Worm (Caenorhabditis elegans) whole organism, L1 larva: ENCODE results near the gene cyp-33C3.

Experiments
- C16A3.4 ChIP-seq: fragments of 150-350 bp; optimal IDR thresholded peaks from 2 replicates; lab custom pipeline; 2014; ENCODE audit warnings: missing biosample characterization, missing genetic modification characterization
- alr-1 ChIP-seq: fragments of 200-800 bp; sonication (Bioruptor generic); optimal IDR thresholded peaks from 2 replicates; lab custom pipeline; 2018; ENCODE audit warnings: borderline replicate concordance, mild to moderate bottlenecking, missing genetic modification characterization, missing compliant biosample characterization
- aly-2 ChIP-seq: fragments of 150-350 bp; optimal IDR thresholded peaks from 2 replicates; lab custom pipeline; 2014; ENCODE audit warnings: missing biosample characterization, missing genetic modification characterization
- ama-1 ChIP-seq: fragments of 150-350 bp; optimal IDR thresholded peaks from 2 replicates; lab custom pipeline; 2014
- blmp-1 ChIP-seq: fragments of 150-350 bp; optimal IDR thresholded peaks from 2 replicates; lab custom pipeline; 2014; ENCODE audit warnings: missing biosample characterization, missing genetic modification characterization
- ceh-90 ChIP-seq: sonication (generic microtip); optimal IDR thresholded peaks from 2 replicates; lab custom pipeline; 2016; ENCODE audit warnings: missing genetic modification characterization, missing compliant biosample characterization
- ces-1 ChIP-seq: fragments of 150-350 bp; optimal IDR thresholded peaks from 2 replicates; lab custom pipeline; 2014; ENCODE audit warnings: missing biosample characterization, missing genetic modification reagents, missing genetic modification characterization
- dpl-1 ChIP-seq, 3 experiments: fragments of 150-350 bp in 2 of 3; sonication (generic microtip) in 1 of 3; optimal IDR thresholded peaks; 2 replicates each; lab custom pipeline; 2014 to 2017; ENCODE audit warnings: missing biosample characterization in 3 of 3, missing genetic modification characterization in 3 of 3, missing genetic modification reagents in 3 of 3
- dsc-1 ChIP-seq: sonication (generic microtip); optimal IDR thresholded peaks from 2 replicates; lab custom pipeline; 2016; ENCODE audit warnings: mild to moderate bottlenecking, missing genetic modification characterization, missing compliant biosample characterization
- efl-1 ChIP-seq, 4 experiments: fragments of 150-350 bp; optimal IDR thresholded peaks in 3 of 4; peaks in 1 of 4; 1 replicate in 1 of 4; 2 replicates in 3 of 4; lab custom pipeline; 2014; ENCODE audit warnings: missing biosample characterization in 2 of 4, missing genetic modification characterization in 2 of 4, missing genetic modification reagents in 2 of 4
- efl-3 ChIP-seq: fragments of 200-800 bp; sonication (Bioruptor generic); optimal IDR thresholded peaks from 2 replicates; lab custom pipeline; 2018; ENCODE audit warnings: mild to moderate bottlenecking, missing genetic modification characterization, missing compliant biosample characterization
- egl-13 ChIP-seq: sonication (generic microtip); optimal IDR thresholded peaks from 2 replicates; lab custom pipeline; 2016; ENCODE audit warnings: missing genotype, missing genetic modification reagents, missing genetic modification characterization, missing compliant biosample characterization
- elt-2 ChIP-seq: sonication (generic microtip); optimal IDR thresholded peaks from 2 replicates; lab custom pipeline; 2016; ENCODE audit warnings: missing genetic modification characterization, mild to moderate bottlenecking, inconsistent platforms, missing compliant biosample characterization, missing genetic modification reagents
- elt-3 ChIP-seq, 6 experiments: fragments of 150-350 bp in 1 of 6; sonication (generic microtip); optimal IDR thresholded peaks; 2 replicates each; lab custom pipeline; 2017 to 2018; ENCODE audit warnings: missing biosample characterization in 6 of 6, missing genetic modification characterization in 6 of 6, inconsistent platforms in 1 of 6
- fkh-10 ChIP-seq: sonication (generic microtip); optimal IDR thresholded peaks from 2 replicates; lab custom pipeline; 2017; ENCODE audit warnings: missing biosample characterization, missing genetic modification reagents, missing genetic modification characterization
- grh-1 ChIP-seq: fragments of 200-800 bp; sonication (Bioruptor generic); IDR thresholded peaks from 2 replicates; pipeline ENCODE4 v1.3.6; 2022; ENCODE audit warnings: missing genetic modification reagents, missing genetic modification characterization, missing compliant biosample characterization
- hlh-17 ChIP-seq: fragments of 200-800 bp; sonication (Bioruptor generic); optimal IDR thresholded peaks from 2 replicates; lab custom pipeline; 2018; ENCODE audit warnings: missing genetic modification characterization, mild to moderate bottlenecking, missing compliant biosample characterization, moderate library complexity, borderline replicate concordance
- hlh-4 ChIP-seq: sonication (generic microtip); optimal IDR thresholded peaks from 2 replicates; lab custom pipeline; 2016; ENCODE audit warnings: mild to moderate bottlenecking, missing genetic modification characterization, missing compliant biosample characterization
- irx-1 ChIP-seq: sonication (generic microtip); optimal IDR thresholded peaks from 2 replicates; lab custom pipeline; 2016; ENCODE audit warnings: missing genetic modification characterization, missing compliant biosample characterization
- isw-1 ChIP-seq: fragments of 200-800 bp; sonication (Bioruptor generic); IDR thresholded peaks from 2 replicates; pipeline ENCODE4 v1.3.6; 2022; ENCODE audit warnings: missing genetic modification characterization, missing compliant biosample characterization
- jun-1 ChIP-seq: fragments of 150-350 bp; optimal IDR thresholded peaks from 2 replicates; lab custom pipeline; 2014; ENCODE audit warnings: missing biosample characterization, missing genetic modification reagents, missing genetic modification characterization
- lin-13 ChIP-seq: fragments of 150-350 bp; optimal IDR thresholded peaks from 2 replicates; lab custom pipeline; 2014; ENCODE audit warnings: missing biosample characterization, missing genetic modification reagents, missing genetic modification characterization
- lin-14 ChIP-seq: fragments of 200-800 bp; sonication (Bioruptor generic); optimal IDR thresholded peaks from 2 replicates; lab custom pipeline; 2018; ENCODE audit warnings: mild to moderate bottlenecking, missing genetic modification characterization, moderate library complexity, missing compliant biosample characterization
- lin-35 ChIP-seq, 2 experiments: fragments of 150-350 bp; optimal IDR thresholded peaks; 2 replicates each; lab custom pipeline; 2014; ENCODE audit warnings: missing biosample characterization in 2 of 2, missing genetic modification characterization in 2 of 2, missing genetic modification reagents in 2 of 2
- lsy-2 ChIP-seq, 2 experiments: fragments of 150-350 bp; optimal IDR thresholded peaks; 2 replicates each; lab custom pipeline; 2014; ENCODE audit warnings: missing biosample characterization in 2 of 2, missing genetic modification characterization in 2 of 2
- mdl-1 ChIP-seq, 2 experiments: fragments of 150-350 bp; optimal IDR thresholded peaks; 2 replicates each; lab custom pipeline; 2014 to 2017; ENCODE audit warnings: missing biosample characterization in 2 of 2, missing genetic modification characterization in 2 of 2, inconsistent platforms in 1 of 2
- mef-2 ChIP-seq: fragments of 150-350 bp; optimal IDR thresholded peaks from 2 replicates; lab custom pipeline; 2014; ENCODE audit warnings: missing biosample characterization, missing genetic modification characterization
- mep-1 ChIP-seq: fragments of 150-350 bp; optimal IDR thresholded peaks from 2 replicates; lab custom pipeline; 2014; ENCODE audit warnings: missing biosample characterization, missing genetic modification characterization
- nhr-12 ChIP-seq: sonication (generic microtip); optimal IDR thresholded peaks from 2 replicates; lab custom pipeline; 2017; ENCODE audit warnings: missing biosample characterization, missing genetic modification characterization
- nhr-28 ChIP-seq: fragments of 150-350 bp; optimal IDR thresholded peaks from 2 replicates; lab custom pipeline; 2014; ENCODE audit warnings: missing biosample characterization, missing genetic modification characterization
- nhr-47 ChIP-seq: sonication (generic microtip); optimal IDR thresholded peaks from 2 replicates; lab custom pipeline; 2016; ENCODE audit warnings: mild to moderate bottlenecking, missing genetic modification characterization, moderate library complexity, missing compliant biosample characterization
- nhr-76 ChIP-seq: sonication (generic microtip); optimal IDR thresholded peaks from 2 replicates; lab custom pipeline; 2017; ENCODE audit warnings: missing biosample characterization, missing genetic modification characterization
- nhr-85 ChIP-seq: sonication (generic microtip); peaks from one replicate; lab custom pipeline; 2016; ENCODE audit warnings: missing genetic modification characterization, inconsistent platforms, missing compliant biosample characterization
- pag-3 ChIP-seq: sonication (generic microtip); optimal IDR thresholded peaks from 2 replicates; lab custom pipeline; 2017; ENCODE audit warnings: missing genetic modification characterization, mild to moderate bottlenecking, missing compliant biosample characterization, antibody characterized with exemption, borderline replicate concordance; ENCODE audit not compliant: insufficient read depth
- pax-3 ChIP-seq: fragments of 200-800 bp; sonication (Bioruptor generic); optimal IDR thresholded peaks from 2 replicates; lab custom pipeline; 2018; ENCODE audit warnings: mild to moderate bottlenecking, missing genetic modification characterization, moderate library complexity, missing compliant biosample characterization
- pqm-1 ChIP-seq: sonication (generic microtip); optimal IDR thresholded peaks from 3 replicates; lab custom pipeline; 2017; ENCODE audit warnings: missing biosample characterization, missing genetic modification characterization
- rnt-1 ChIP-seq: sonication (generic microtip); optimal IDR thresholded peaks from 2 replicates; lab custom pipeline; 2016; ENCODE audit warnings: mild to moderate bottlenecking, missing genetic modification characterization, moderate library complexity, missing compliant biosample characterization
- skn-1 ChIP-seq: fragments of 150-350 bp; optimal IDR thresholded peaks from 2 replicates; lab custom pipeline; 2014; ENCODE audit warnings: missing biosample characterization, missing genetic modification characterization
- snpc-4 ChIP-seq: fragments of 150-350 bp; optimal IDR thresholded peaks from 2 replicates; lab custom pipeline; 2014; ENCODE audit warnings: missing biosample characterization, missing genetic modification characterization
- sox-4 ChIP-seq: sonication (generic microtip); optimal IDR thresholded peaks from 2 replicates; lab custom pipeline; 2016; ENCODE audit warnings: missing genetic modification characterization, missing compliant biosample characterization
- sptf-1 ChIP-seq: fragments of 150-350 bp; optimal IDR thresholded peaks from 2 replicates; lab custom pipeline; 2014; ENCODE audit warnings: missing biosample characterization, missing genetic modification characterization
- sup-37 ChIP-seq: fragments of 200-800 bp; sonication (Bioruptor generic); optimal IDR thresholded peaks from 2 replicates; lab custom pipeline; 2018; ENCODE audit warnings: mild to moderate bottlenecking, missing genetic modification characterization, missing compliant biosample characterization
- swsn-7 ChIP-seq: sonication (generic microtip); optimal IDR thresholded peaks from 2 replicates; lab custom pipeline; 2016; ENCODE audit warnings: missing genetic modification characterization, missing compliant biosample characterization
- tbx-2 ChIP-seq: sonication (generic microtip); optimal IDR thresholded peaks from 2 replicates; lab custom pipeline; 2016; ENCODE audit warnings: missing genetic modification characterization, missing compliant biosample characterization
- tlp-1 ChIP-seq: fragments of 150-350 bp; optimal IDR thresholded peaks from 2 replicates; lab custom pipeline; 2014; ENCODE audit warnings: missing biosample characterization, missing genetic modification characterization
- unc-62 ChIP-seq: fragments of 150-350 bp; optimal IDR thresholded peaks from 2 replicates; lab custom pipeline; 2014; ENCODE audit warnings: missing biosample characterization, missing genetic modification reagents, missing genetic modification characterization
- unc-98 ChIP-seq: fragments of 200-800 bp; sonication (Bioruptor generic); IDR thresholded peaks from 2 replicates; pipeline ENCODE4 v1.3.6; 2022; ENCODE audit warnings: missing genetic modification characterization, missing compliant biosample characterization
- xbp-1 ChIP-seq: sonication (generic microtip); optimal IDR thresholded peaks from 2 replicates; lab custom pipeline; 2016; ENCODE audit warnings: missing genetic modification characterization, missing compliant biosample characterization
- zag-1 ChIP-seq: fragments of 150-350 bp; optimal IDR thresholded peaks from 2 replicates; lab custom pipeline; 2014; ENCODE audit warnings: missing biosample characterization, missing genetic modification characterization
- zip-4 ChIP-seq: fragments of 200-800 bp; sonication (Bioruptor generic); optimal IDR thresholded peaks from 2 replicates; lab custom pipeline; 2018; ENCODE audit warnings: mild to moderate bottlenecking, missing genetic modification characterization, moderate library complexity, missing compliant biosample characterization
- ztf-11 ChIP-seq, 2 experiments: sonication (generic microtip); optimal IDR thresholded peaks; 2 replicates each; lab custom pipeline; 2016 to 2017; ENCODE audit warnings: missing genetic modification characterization in 2 of 2, missing biosample characterization in 1 of 2, missing compliant biosample characterization in 1 of 2

Gene cyp-33C3

ce11 chrV:2278543-2278942, 36.0 kb downstream of the cyp-33C3 start, which contains the start of gene fbxa-137:
TSS of gene fbxa-137 (plus strand) at chrV:2278816.
- TF ChIP-seq lin-14 (GFP tag; lab: Kevin White, UChicago), result peak; percentile 14
- no peak for TF ChIP-seq sox-4 (tag; lab: Kevin White, UChicago)

- TF ChIP-seq zag-1 (tag; lab: Kevin White, UChicago) (no peak), mdl-1 (tag; optimal IDR thresholded peaks at IDR 0.05; lab: Kevin White, UChicago) (peak in 1 of 2 experiments; percentile 7), sptf-1 (tag; lab: Kevin White, UChicago) (no peak), tbx-2 (tag; lab: Kevin White, UChicago) (peak; percentile 30), egl-13 (tag; lab: Kevin White, UChicago) (no peak), nhr-76 (tag; lab: Kevin White, UChicago) (no peak), unc-62 (GFP tag; lab: Kevin White, UChicago) (no peak), ztf-11 (tag; optimal IDR thresholded peaks at IDR 0.05; lab: Kevin White, UChicago) (no peak), nhr-28 (tag; lab: Kevin White, UChicago) (no peak), alr-1 (tag; lab: Kevin White, UChicago) (no peak), xbp-1 (tag; lab: Kevin White, UChicago) (peak; percentile 1), jun-1 (tag; lab: Kevin White, UChicago) (no peak), pag-3 (tag; lab: Kevin White, UChicago) (peak; percentile 24), pqm-1 (no peak), nhr-47 (tag; lab: Kevin White, UChicago) (peak; percentile 43), fkh-10 (GFP tag; lab: Kevin White, UChicago) (no peak), lin-14 (GFP tag; lab: Kevin White, UChicago) (peak; percentile 96), ces-1 (GFP tag; lab: Kevin White, UChicago) (no peak), isw-1 (GFP tag; lab: Robert Waterston, UW) (no peak), lin-13 (GFP tag; lab: Kevin White, UChicago) (no peak), skn-1 (tag; lab: Kevin White, UChicago) (peak; percentile 89), elt-3 (tag; optimal IDR thresholded peaks at IDR 0.05; lab: Kevin White, UChicago) (peak in 1 of 6 experiments; percentile 47), ceh-90 (tag; lab: Kevin White, UChicago) (no peak), efl-1 (optimal IDR thresholded peaks at IDR 0.05; lab: Kevin White, UChicago) (peak; percentile 60 to 63), efl-1 (GFP tag; optimal IDR thresholded peaks at IDR 0.05 in 1 of 2; lab: Kevin White, UChicago) (peak; percentile 20 to 88), unc-98 (GFP tag; lab: Robert Waterston, UW) (no peak), lin-35 (GFP tag; optimal IDR thresholded peaks at IDR 0.05; lab: Kevin White, UChicago) (peak; percentile 38 to 56), lsy-2 (tag; optimal IDR thresholded peaks at IDR 0.05; lab: Kevin White, UChicago) (peak; percentile 29 to 73), nhr-12 (no peak), swsn-7 (peak; percentile 23), mep-1 (tag; lab: Kevin White, UChicago) (peak; percentile 64), dsc-1 (tag; lab: Kevin White, UChicago) (no peak), rnt-1 (tag; lab: Kevin White, UChicago) (peak; percentile 46), snpc-4 (tag; lab: Kevin White, UChicago) (no peak), C16A3.4 (tag; lab: Kevin White, UChicago) (peak; percentile 45), blmp-1 (peak; percentile 79), grh-1 (no peak), ama-1 (lab: Kevin White, UChicago) (no peak), nhr-85 (no peak), tlp-1 (tag; lab: Kevin White, UChicago) (no peak), efl-3 (GFP tag; lab: Kevin White, UChicago) (no peak), sup-37 (GFP tag; lab: Kevin White, UChicago) (no peak), aly-2 (tag; lab: Kevin White, UChicago) (no peak), mef-2 (tag; lab: Kevin White, UChicago) (no peak), hlh-17 (no peak), dpl-1 (GFP tag; optimal IDR thresholded peaks at IDR 0.05; lab: Kevin White, UChicago) (peak in 2 of 3 experiments; percentile 9 to 56), zip-4 (GFP tag; lab: Kevin White, UChicago) (no peak), irx-1 (tag; lab: Kevin White, UChicago) (peak; percentile 30), pax-3 (no peak), elt-2 (tag; lab: Kevin White, UChicago) (no peak), hlh-4 (tag; lab: Kevin White, UChicago) (no peak)
These were observed 38.9 kb downstream of the cyp-33C3 start, which contains the start of gene nhr-228 for ce11 chrV:2281499-2281898. TSS of gene nhr-228 (plus strand) at chrV:2281759.
